Worm (Caenorhabditis elegans) whole organism, young adult: ENCODE measurements around the gene clik-2.

Experiments used
- B0019.2 ChIP-seq: fragments of 200-800 bp; sonication (Bioruptor generic); conservative IDR thresholded peaks from 2 replicates; pipeline ENCODE4 v1.3.6; 2022; ENCODE audit warnings: missing genetic modification reagents, missing genetic modification characterization, missing compliant biosample characterization
- C06A6.2 ChIP-seq: fragments of 200-800 bp; sonication (Bioruptor generic); conservative IDR thresholded peaks from 2 replicates; pipeline ENCODE4 v1.3.6; 2022; ENCODE audit warnings: missing genetic modification characterization, missing compliant biosample characterization
- F10E7.11 ChIP-seq: sonication (generic microtip); optimal IDR thresholded peaks from 2 replicates; lab custom pipeline; 2017; ENCODE audit warnings: mild to moderate bottlenecking, missing genetic modification characterization, moderate library complexity, missing compliant biosample characterization
- F52B5.7 ChIP-seq: sonication (generic microtip); optimal IDR thresholded peaks from 2 replicates; lab custom pipeline; 2016; ENCODE audit warnings: mild to moderate bottlenecking, missing genetic modification characterization, missing compliant biosample characterization
- T26A5.8 ChIP-seq: sonication (generic microtip); optimal IDR thresholded peaks from 2 replicates; lab custom pipeline; 2016; ENCODE audit warnings: missing genetic modification characterization, missing compliant biosample characterization
- Y95B8A.8 ChIP-seq: fragments of 200-800 bp; sonication (Bioruptor generic); IDR thresholded peaks from 2 replicates; pipeline ENCODE4 v1.3.6; 2022; ENCODE audit warnings: missing genetic modification reagents, missing genetic modification characterization, missing compliant biosample characterization
- athp-1 ChIP-seq: sonication (generic microtip); optimal IDR thresholded peaks from 2 replicates; lab custom pipeline; 2017; ENCODE audit warnings: mild to moderate bottlenecking, missing genetic modification characterization, missing compliant biosample characterization
- attf-3 ChIP-seq: fragments of 200-800 bp; sonication (Bioruptor generic); conservative IDR thresholded peaks from 2 replicates; pipeline ENCODE4 v1.3.6; 2022; ENCODE audit warnings: missing genetic modification reagents, missing genetic modification characterization, missing compliant biosample characterization
- ceh-58 ChIP-seq: fragments of 200-800 bp; sonication (Bioruptor generic); IDR thresholded peaks from 2 replicates; pipeline ENCODE4 v1.3.6; 2022; ENCODE audit warnings: missing genetic modification characterization, missing compliant biosample characterization
- ceh-79 ChIP-seq: sonication (generic microtip); optimal IDR thresholded peaks from 2 replicates; lab custom pipeline; 2017; ENCODE audit warnings: mild to moderate bottlenecking, missing genetic modification characterization, missing compliant biosample characterization
- dpl-1 ChIP-seq: fragments of 150-350 bp; optimal IDR thresholded peaks from 2 replicates; lab custom pipeline; 2014; ENCODE audit warnings: missing biosample characterization, missing genetic modification reagents, missing genetic modification characterization
- ekl-4 ChIP-seq: fragments of 200-800 bp; sonication (Bioruptor generic); IDR thresholded peaks from 2 replicates; pipeline ENCODE4 v1.3.6; 2022; ENCODE audit warnings: missing genetic modification reagents, missing genetic modification characterization, missing compliant biosample characterization
- lag-1 ChIP-seq: fragments of 200-800 bp; sonication (Bioruptor generic); IDR thresholded peaks from 2 replicates; pipeline ENCODE4 v1.3.6; 2022; ENCODE audit warnings: missing genetic modification reagents, missing genetic modification characterization, missing compliant biosample characterization
- lin-26 ChIP-seq: fragments of 200-800 bp; sonication (Bioruptor generic); IDR thresholded peaks from 2 replicates; pipeline ENCODE4 v1.3.6; 2022; ENCODE audit warnings: missing genetic modification reagents, missing genetic modification characterization, missing compliant biosample characterization
- lir-1 ChIP-seq: fragments of 200-800 bp; sonication (Bioruptor generic); conservative IDR thresholded peaks from 2 replicates; pipeline ENCODE4 v1.3.6; 2022; ENCODE audit warnings: missing genetic modification reagents, missing genetic modification characterization, missing compliant biosample characterization
- lsy-27 ChIP-seq: sonication (generic microtip); optimal IDR thresholded peaks from 2 replicates; lab custom pipeline; 2017; ENCODE audit warnings: missing genetic modification characterization, mild to moderate bottlenecking, missing compliant biosample characterization, antibody characterized with exemption, missing genotype, borderline replicate concordance; ENCODE audit not compliant: insufficient read depth
- madf-6 ChIP-seq: fragments of 200-800 bp; sonication (Bioruptor generic); IDR thresholded peaks from 2 replicates; pipeline ENCODE4 v1.3.6; 2022; ENCODE audit warnings: missing genetic modification reagents, missing genetic modification characterization, missing compliant biosample characterization
- mel-28 ChIP-seq: sonication (generic microtip); optimal IDR thresholded peaks from 2 replicates; lab custom pipeline; 2016; ENCODE audit warnings: borderline replicate concordance, mild to moderate bottlenecking, missing genetic modification characterization, missing compliant biosample characterization
- mes-4 ChIP-seq: sonication (generic microtip); optimal IDR thresholded peaks from 2 replicates; lab custom pipeline; 2016; ENCODE audit warnings: missing genotype, missing genetic modification characterization, missing compliant biosample characterization
- nfyb-1 ChIP-seq: fragments of 200-800 bp; sonication (Bioruptor generic); IDR thresholded peaks from 2 replicates; pipeline ENCODE4 v1.3.6; 2022; ENCODE audit warnings: missing genetic modification reagents, missing genetic modification characterization, missing compliant biosample characterization
- nhr-80 ChIP-seq: sonication (generic microtip); optimal IDR thresholded peaks from 2 replicates; lab custom pipeline; 2016; ENCODE audit warnings: missing genetic modification characterization, missing compliant biosample characterization
- pbrm-1 ChIP-seq: fragments of 200-800 bp; sonication (Bioruptor generic); IDR thresholded peaks from 2 replicates; pipeline ENCODE4 v1.3.6; 2022; ENCODE audit warnings: missing genetic modification reagents, missing genetic modification characterization, missing compliant biosample characterization
- rec-8 ChIP-seq, 2 experiments: sonication (generic microtip); optimal IDR thresholded peaks; 2 replicates each; lab custom pipeline; 2016; ENCODE audit warnings: mild to moderate bottlenecking in 2 of 2, missing genetic modification characterization in 2 of 2, missing genetic modification reagents in 2 of 2, missing genotype in 2 of 2, missing biosample characterization in 1 of 2, missing compliant biosample characterization in 1 of 2, moderate library complexity in 1 of 2
- rpc-1 ChIP-seq, 2 experiments: fragments of 150-350 bp in 1 of 2; sonication (generic microtip) in 1 of 2; optimal IDR thresholded peaks; 2 replicates each; lab custom pipeline; 2014 to 2018; ENCODE audit warnings: missing biosample characterization in 1 of 2, missing genetic modification characterization in 1 of 2, missing genetic modification reagents in 1 of 2, missing genotype in 1 of 2
- snpc-3.4 ChIP-seq: sonication (generic microtip); optimal IDR thresholded peaks from 2 replicates; lab custom pipeline; 2017; ENCODE audit warnings: missing genetic modification characterization, mild to moderate bottlenecking, missing compliant biosample characterization, antibody characterized with exemption, moderate library complexity, missing genotype, missing genetic modification reagents
- snpc-4 ChIP-seq, 5 experiments: fragments of 150-350 bp in 1 of 5; sonication (generic microtip) in 4 of 5; optimal IDR thresholded peaks; 2 replicates each; lab custom pipeline; 2014 to 2018; ENCODE audit warnings: missing genetic modification characterization in 5 of 5, missing biosample characterization in 3 of 5, antibody characterized with exemption in 2 of 5, mild to moderate bottlenecking in 2 of 5, missing compliant biosample characterization in 2 of 5, missing genotype in 2 of 5, moderate library complexity in 2 of 5, missing genetic modification reagents in 1 of 5
- tlf-1 ChIP-seq: fragments of 200-800 bp; sonication (Bioruptor generic); optimal IDR thresholded peaks from 2 replicates; lab custom pipeline; 2018; ENCODE audit warnings: mild to moderate bottlenecking, missing genetic modification characterization, missing compliant biosample characterization
- xnd-1 ChIP-seq: sonication (generic microtip); optimal IDR thresholded peaks from 2 replicates; lab custom pipeline; 2016; ENCODE audit warnings: missing genotype, missing genetic modification reagents, missing genetic modification characterization, missing compliant biosample characterization
- zim-3 ChIP-seq: sonication (generic microtip); optimal IDR thresholded peaks from 2 replicates; lab custom pipeline; 2017; ENCODE audit warnings: mild to moderate bottlenecking, missing genetic modification characterization, moderate library complexity, missing compliant biosample characterization
- ztf-22 ChIP-seq: fragments of 200-800 bp; sonication (Bioruptor generic); optimal IDR thresholded peaks from 2 replicates; lab custom pipeline; 2018; ENCODE audit warnings: mild to moderate bottlenecking, missing genetic modification characterization, moderate library complexity, missing compliant biosample characterization
- ztf-25 ChIP-seq: fragments of 200-800 bp; sonication (Bioruptor generic); IDR thresholded peaks from 2 replicates; pipeline ENCODE4 v1.3.6; 2022; ENCODE audit warnings: missing genetic modification reagents, missing genetic modification characterization, missing compliant biosample characterization
- ztf-26 ChIP-seq: sonication (generic microtip); optimal IDR thresholded peaks from 2 replicates; lab custom pipeline; 2017; ENCODE audit warnings: missing genetic modification characterization, missing compliant biosample characterization

Gene clik-2

ce11 chrX:7718972-7719371 lies 30.0 kb upstream of the clik-2 start, which contains the start of gene K09F5.6:
TSS of gene K09F5.6 (plus strand) at chrX:7719272.
- TF ChIP-seq snpc-3.4 (tag; lab: Kevin White, UChicago) (no peak), ztf-25 (GFP tag; lab: Robert Waterston, UW) (0 out of 2 replicates have a peak, but pooled peaks have one; percentile 49), tlf-1 (GFP tag; lab: Kevin White, UChicago) (no peak), ztf-22 (no peak)
- TF ChIP-seq, all 124 proteins: peak for 1

ce11 chrX:7715463-7715862 lies 26.4 kb upstream of the clik-2 start:
- TF ChIP-seq lin-26 (GFP tag; lab: Robert Waterston, UW) (no peak), pbrm-1 (no peak), attf-3 (no peak), ztf-26 (tag; lab: Kevin White, UChicago) (no peak), T26A5.8 (tag; lab: Kevin White, UChicago) (no peak), snpc-4 (GFP tag; optimal IDR thresholded peaks at IDR 0.05; lab: Kevin White, UChicago) (no peak), snpc-4 (tag; optimal IDR thresholded peaks at IDR 0.05; lab: Kevin White, UChicago) (no peak), athp-1 (no peak), B0019.2 (no peak), mes-4 (tag; lab: Kevin White, UChicago) (no peak), C06A6.2 (no peak), nfyb-1 (GFP tag; lab: Robert Waterston, UW) (no peak), F52B5.7 (tag; lab: Kevin White, UChicago) (no peak), mel-28 (no peak), F10E7.11 (tag; lab: Kevin White, UChicago) (no peak), ekl-4 (GFP tag; lab: Robert Waterston, UW) (no peak), dpl-1 (GFP tag; lab: Kevin White, UChicago) (no peak), nhr-80 (no peak), ceh-79 (no peak), madf-6 (GFP tag; lab: Robert Waterston, UW) (no peak)
- TF ChIP-seq, all 124 proteins: peak for 0

DNA sequence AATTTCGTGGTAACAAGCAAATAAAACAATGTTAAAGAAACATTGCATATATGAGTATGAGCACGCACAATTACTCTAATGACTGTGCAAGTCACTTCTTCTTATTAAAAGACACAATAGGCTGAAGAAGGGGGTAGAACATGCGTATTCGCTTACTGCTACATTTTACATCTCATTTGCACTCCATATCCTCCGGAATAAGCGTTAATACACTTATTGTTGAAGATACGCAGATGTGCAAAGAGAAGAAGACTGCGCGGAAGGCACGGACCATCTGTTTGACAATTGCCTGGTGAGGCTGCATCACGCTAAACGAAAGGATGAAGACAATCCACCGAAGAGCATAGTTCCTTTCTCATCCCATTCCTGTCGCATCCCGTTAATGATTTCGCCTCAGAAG lies 23.9 kb upstream of the clik-2 start:
- TF ChIP-seq rpc-1 (optimal IDR thresholded peaks at IDR 0.05; lab: Kevin White, UChicago) (no peak), rpc-1 (tag; optimal IDR thresholded peaks at IDR 0.05; lab: Kevin White, UChicago) (no peak), lsy-27 (tag; lab: Kevin White, UChicago) (no peak), zim-3 (no peak), lir-1 (GFP tag; lab: Robert Waterston, UW) (no peak)
- TF ChIP-seq, all 124 proteins: peak for 0

- no peak for TF ChIP-seq xnd-1
Measured at ce11 chrX:7710643-7711042, 21.6 kb upstream of the clik-2 start, which contains the start of gene K09F5.4. TSS of gene K09F5.4 (minus strand) at chrX:7710743.

DNA sequence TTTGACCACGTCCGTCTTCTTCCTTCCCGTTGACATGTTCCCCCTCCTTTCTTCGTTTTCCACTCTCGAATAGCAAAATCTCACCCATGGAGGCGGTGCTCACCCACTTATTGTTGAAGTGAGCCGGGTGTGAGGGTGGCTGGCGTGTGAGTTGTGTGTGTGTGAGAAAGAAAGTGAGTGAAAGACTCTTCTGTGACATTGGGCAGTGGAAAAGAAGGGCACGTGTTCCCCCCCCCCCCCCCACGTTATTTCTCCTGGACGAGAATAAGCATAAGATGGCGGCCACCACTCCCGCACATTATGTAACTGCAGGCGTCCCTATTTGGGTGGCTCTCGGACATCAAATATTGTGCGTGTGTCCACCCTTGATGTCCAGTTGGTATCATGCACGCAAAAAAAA lies 21.2 kb upstream of the clik-2 start:
- TF ChIP-seq ceh-58 (GFP tag; lab: Robert Waterston, UW) (no peak), lag-1 (GFP tag; lab: Robert Waterston, UW) (0 out of 2 replicates have a peak, but pooled peaks have one; percentile 10)

- TF ChIP-seq Y95B8A.8 (GFP tag; lab: Robert Waterston, UW) (no peak), rec-8 (tag; optimal IDR thresholded peaks at IDR 0.05; lab: Kevin White, UChicago) (no peak)
Measured at ce11 chrX:7707031-7707430, 18.0 kb upstream of the clik-2 start, which contains the start of gene kvs-1. TSS of gene kvs-1 (minus strand) at chrX:7707131.
